Worm (Caenorhabditis elegans): Measurements from ENCODE around the gene K11D12.6.

Gene K11D12.6

DNA sequence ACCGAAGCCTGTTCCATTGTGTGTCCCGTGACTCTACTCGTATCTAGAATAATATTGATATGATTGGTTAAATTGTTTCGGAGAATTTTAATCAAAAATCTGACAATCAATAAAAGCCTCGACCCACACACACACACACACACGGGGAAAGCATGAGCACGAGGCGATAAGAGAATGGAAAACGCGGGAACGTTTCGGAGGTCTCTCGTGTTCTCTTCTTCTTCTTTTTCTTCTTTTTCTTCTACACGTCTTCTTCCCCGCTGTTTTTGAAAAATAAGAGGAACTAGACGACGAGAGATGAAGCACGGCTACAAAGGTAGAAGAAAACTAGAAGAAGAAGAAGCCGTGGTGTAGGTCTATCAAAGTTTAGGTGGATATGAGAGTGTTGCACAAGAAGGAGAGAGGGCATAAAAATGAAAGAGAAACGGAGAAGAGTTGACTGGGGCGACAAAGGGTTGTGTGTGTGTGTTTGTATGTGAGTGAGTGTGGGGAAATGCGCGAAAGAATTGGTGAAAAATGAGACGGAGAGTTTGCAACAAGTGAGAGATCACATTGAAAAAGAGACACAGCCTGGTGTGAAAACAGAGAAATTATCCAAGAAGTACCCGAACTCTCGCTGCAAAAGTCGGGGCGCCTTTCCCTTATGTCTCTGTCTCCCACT, 29.9 kb upstream of the K11D12.6 start, which contains the start of gene mlk-1 (continued):
- TF ChIP-seq nhr-11 (tag; optimal IDR thresholded peaks at IDR 0.05): peak; percentile 85
- TF ChIP-seq pqm-1 (tag; optimal IDR thresholded peaks at IDR 0.05): peak; percentile 26
- TF ChIP-seq nhr-10 (tag; optimal IDR thresholded peaks at IDR 0.05): peak; percentile 36
- no peak for TF ChIP-seq lim-7 (GFP tag; IDR thresholded peaks at IDR 0.05)
- no peak for TF ChIP-seq nhr-41 (GFP tag; IDR thresholded peaks at IDR 0.05)
- TF ChIP-seq dve-1 (tag; optimal IDR thresholded peaks at IDR 0.05; ENCODE audit: insufficient read depth): peak; percentile 62
- TF ChIP-seq hlh-11 (tag; optimal IDR thresholded peaks at IDR 0.05): peak; percentile 77
- TF ChIP-seq hlh-30 (tag; optimal IDR thresholded peaks at IDR 0.05; ENCODE audit: insufficient read depth): peak; percentile 96
- TF ChIP-seq lin-39 (tag; optimal IDR thresholded peaks at IDR 0.05): no peak
- TF ChIP-seq nhr-25 (tag; optimal IDR thresholded peaks at IDR 0.05; ENCODE audit: borderline replicate concordance, insufficient read depth): peak; percentile 60
- peak; percentile 59 to 64 for TF ChIP-seq lsy-2 (tag; optimal IDR thresholded peaks at IDR 0.05)
- no peak for TF ChIP-seq zip-2 (tag; optimal IDR thresholded peaks at IDR 0.05)
- TF ChIP-seq dpl-1 (GFP tag; optimal IDR thresholded peaks at IDR 0.05): peak; percentile 15
- TF ChIP-seq Y48G9A.11 (GFP tag; IDR thresholded peaks at IDR 0.05): no peak
- peak; percentile 46; the same call in 1 of the 2 replicates for TF ChIP-seq set-16 (GFP tag; IDR thresholded peaks at IDR 0.05)
- peak; percentile 96 for TF ChIP-seq aha-1 (tag)
- peak; percentile 63 for TF ChIP-seq fkh-10 (GFP tag; optimal IDR thresholded peaks at IDR 0.05)
- TF ChIP-seq attf-4 (tag; optimal IDR thresholded peaks at IDR 0.05): no peak
- TF ChIP-seq hif-1 (tag; optimal IDR thresholded peaks at IDR 0.05): peak in 1 of 2 experiments; percentile 64

- TF ChIP-seq aly-2 (tag; optimal IDR thresholded peaks at IDR 0.05) (no peak), saeg-2 (GFP tag; IDR thresholded peaks at IDR 0.05) (no peak), hlh-11 (tag; optimal IDR thresholded peaks at IDR 0.05) (no peak), lim-7 (GFP tag; IDR thresholded peaks at IDR 0.05) (no peak), F37D6.2 (tag; optimal IDR thresholded peaks at IDR 0.05) (no peak), ceh-28 (tag; optimal IDR thresholded peaks at IDR 0.05) (no peak), nhr-237 (tag; optimal IDR thresholded peaks at IDR 0.05) (no peak), ceh-82 (tag; optimal IDR thresholded peaks at IDR 0.05) (no peak), dve-1 (tag; optimal IDR thresholded peaks at IDR 0.05; ENCODE audit: insufficient read depth) (no peak), ztf-7 (tag; optimal IDR thresholded peaks at IDR 0.05) (no peak)
These were observed 18.4 kb upstream of the K11D12.6 start, which contains the start of gene cwp-4 for ce11 chrV:5053335-5053734. Gene cwp-4, plus strand, starts transcription at chrV:5053635.

DNA sequence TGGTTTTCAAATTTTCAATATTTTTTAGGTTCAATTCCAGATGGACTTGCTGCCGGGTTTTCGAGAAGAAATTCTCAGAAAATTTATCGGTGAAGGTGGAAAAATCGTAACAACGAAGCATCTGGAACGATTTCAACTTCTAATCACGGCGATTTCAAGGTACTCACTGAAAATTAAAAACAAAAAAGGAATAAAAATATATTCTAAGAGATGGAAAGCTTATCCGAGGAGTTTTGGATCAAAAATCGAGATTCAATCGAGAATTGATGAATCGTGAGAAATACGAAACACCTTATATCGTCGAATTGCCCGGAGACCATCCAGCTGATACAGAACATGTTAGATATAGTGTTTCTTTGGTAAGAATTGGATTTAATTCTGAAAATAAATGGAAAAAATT, 17.3 kb upstream of the K11D12.6 start, which contains the start of gene K11D12.12:
K11D12.12 (plus strand) TSS at position 29 of the 400 bp plus-strand sequence.
- TF ChIP-seq T26A8.4 (GFP tag; IDR thresholded peaks at IDR 0.05) (no peak), zip-11 (GFP tag; IDR thresholded peaks at IDR 0.05) (no peak), nhr-48 (tag; optimal IDR thresholded peaks at IDR 0.05) (no peak), F44E2.7 (GFP tag; IDR thresholded peaks at IDR 0.05) (no peak), egl-27 (tag; optimal IDR thresholded peaks at IDR 0.05) (no peak), nhr-25 (tag; optimal IDR thresholded peaks at IDR 0.05; ENCODE audit: borderline replicate concordance, insufficient read depth) (no peak), nhr-28 (tag; optimal IDR thresholded peaks at IDR 0.05) (no peak), zip-2 (tag; optimal IDR thresholded peaks at IDR 0.05) (no peak), php-3 (GFP tag; IDR thresholded peaks at IDR 0.05) (no peak), pqm-1 (tag; optimal IDR thresholded peaks at IDR 0.05) (no peak), hlh-30 (tag; optimal IDR thresholded peaks at IDR 0.05; ENCODE audit: insufficient read depth) (no peak), saeg-2 (GFP tag; IDR thresholded peaks at IDR 0.05) (no peak), nhr-111 (GFP tag; optimal IDR thresholded peaks at IDR 0.05) (no peak)

DNA sequence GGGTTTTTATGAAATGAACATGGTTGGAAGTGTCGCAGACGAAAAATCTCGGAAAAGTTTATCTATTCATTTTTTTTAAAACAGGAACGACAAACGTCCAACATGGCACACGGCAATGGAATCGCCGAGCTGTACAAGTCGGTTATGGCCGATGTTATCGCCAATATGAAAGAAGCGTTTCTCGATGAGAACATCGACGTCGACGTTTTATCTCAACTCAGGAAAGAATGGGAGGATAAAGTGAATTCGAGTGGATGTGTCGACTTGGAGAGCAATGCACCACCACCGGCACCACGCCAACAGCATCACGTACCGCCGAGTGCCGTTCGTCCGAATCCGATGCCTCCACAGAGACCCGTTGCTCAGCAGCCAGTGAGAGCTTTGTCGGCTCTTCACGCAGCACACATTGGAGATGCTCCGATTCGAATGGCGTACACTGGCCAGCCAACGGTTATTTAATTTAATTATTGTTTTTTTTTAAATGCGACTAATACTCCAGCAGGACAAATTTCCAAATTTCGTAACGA, 15.2 kb upstream of the K11D12.6 start:
- no peak for TF ChIP-seq pha-4 (GFP tag; IDR thresholded peaks at IDR 0.05)
- TF ChIP-seq pha-4 (tag; optimal IDR thresholded peaks at IDR 0.05): no peak
- no peak for TF ChIP-seq mxl-3 (GFP tag; optimal IDR thresholded peaks at IDR 0.05)
- TF ChIP-seq F10B5.3 (tag; optimal IDR thresholded peaks at IDR 0.05): no peak
- TF ChIP-seq attf-4 (tag; optimal IDR thresholded peaks at IDR 0.05): no peak
- TF ChIP-seq egl-27 (tag; optimal IDR thresholded peaks at IDR 0.05): no peak
- TF ChIP-seq ctbp-1 (GFP tag; IDR thresholded peaks at IDR 0.05): no peak
- no peak for TF ChIP-seq zag-1 (tag; optimal IDR thresholded peaks at IDR 0.05)
- TF ChIP-seq ceh-32 (tag; optimal IDR thresholded peaks at IDR 0.05; ENCODE audit: poor library complexity): no peak
- 0 out of 2 replicates have a peak, but pooled peaks have one; percentile 42 for TF ChIP-seq T26A8.4 (GFP tag; IDR thresholded peaks at IDR 0.05)
- no peak for TF ChIP-seq Y75B8A.6 (GFP tag; IDR thresholded peaks at IDR 0.05)
- no peak for TF ChIP-seq daf-19 (GFP tag; conservative IDR thresholded peaks at IDR 0.05)
- TF ChIP-seq ztf-11 (tag; optimal IDR thresholded peaks at IDR 0.05): no peak
- TF ChIP-seq lin-38 (GFP tag; IDR thresholded peaks at IDR 0.05): no peak
- TF ChIP-seq daf-8 (GFP tag; IDR thresholded peaks at IDR 0.05): no peak

Data from whole organism, L4 larva.